Worm (Caenorhabditis elegans): Measurements from ENCODE around the gene srw-9.

- TF ChIP-seq Y48G9A.11 (GFP tag; IDR thresholded peaks at IDR 0.05) (no peak), fkh-10 (GFP tag; optimal IDR thresholded peaks at IDR 0.05) (no peak), snpc-4 (tag; optimal IDR thresholded peaks at IDR 0.05) (no peak), lin-38 (GFP tag; IDR thresholded peaks at IDR 0.05) (no peak), hif-1 (tag; optimal IDR thresholded peaks at IDR 0.05) (no peak), lin-15B (tag; optimal IDR thresholded peaks at IDR 0.05) (no peak), unc-130 (GFP tag; optimal IDR thresholded peaks at IDR 0.05) (no peak), nhr-28 (tag; optimal IDR thresholded peaks at IDR 0.05) (no peak), ces-1 (GFP tag; optimal IDR thresholded peaks at IDR 0.05) (no peak), madf-5 (GFP tag; IDR thresholded peaks at IDR 0.05) (no peak), jun-1 (tag; optimal IDR thresholded peaks at IDR 0.05) (no peak)
These were observed 43.2 kb upstream of the srw-9 start, which contains the start of gene ssl-1 for ce11 chrIII:12714266-12714665.
